Worm (Caenorhabditis elegans) whole organism, late embryonic: Measurements from ENCODE around the gene twk-48.

Source experiments
- F13H6.1 ChIP-seq: sonication (generic microtip); optimal IDR thresholded peaks from 2 replicates; lab custom pipeline; 2016; ENCODE audit warnings: missing genetic modification characterization, missing compliant biosample characterization
- K02D7.2 ChIP-seq: sonication (generic microtip); optimal IDR thresholded peaks from 2 replicates; lab custom pipeline; 2017; ENCODE audit warnings: mild to moderate bottlenecking, missing genetic modification characterization, missing compliant biosample characterization
- K09A11.1 ChIP-seq: sonication (generic microtip); optimal IDR thresholded peaks from 2 replicates; lab custom pipeline; 2017; ENCODE audit warnings: antibody characterized with exemption, mild to moderate bottlenecking, missing genetic modification characterization, missing compliant biosample characterization; ENCODE audit not compliant: insufficient read depth
- T23F11.4 ChIP-seq: fragments of 200-800 bp; sonication (Bioruptor generic); optimal IDR thresholded peaks from 2 replicates; lab custom pipeline; 2018; ENCODE audit warnings: mild to moderate bottlenecking, missing genetic modification characterization, missing compliant biosample characterization
- Y22D7AL.16 ChIP-seq: sonication (generic microtip); optimal IDR thresholded peaks from 2 replicates; lab custom pipeline; 2016; ENCODE audit warnings: missing genetic modification characterization, missing compliant biosample characterization
- ama-1 ChIP-seq: fragments of 150-350 bp; optimal IDR thresholded peaks from 2 replicates; lab custom pipeline; 2014
- ceh-14 ChIP-seq: sonication (generic microtip); optimal IDR thresholded peaks from 2 replicates; lab custom pipeline; 2016; ENCODE audit warnings: missing genotype, missing genetic modification characterization, missing compliant biosample characterization
- ceh-2 ChIP-seq: sonication (generic microtip); optimal IDR thresholded peaks from 2 replicates; lab custom pipeline; 2016; ENCODE audit warnings: missing genotype, missing genetic modification characterization, missing compliant biosample characterization
- ceh-22 ChIP-seq: sonication (generic microtip); optimal IDR thresholded peaks from 2 replicates; lab custom pipeline; 2017; ENCODE audit warnings: missing biosample characterization, missing genetic modification characterization
- ceh-24 ChIP-seq: sonication (generic microtip); optimal IDR thresholded peaks from 2 replicates; lab custom pipeline; 2016; ENCODE audit warnings: mild to moderate bottlenecking, missing genetic modification characterization, missing compliant biosample characterization
- ceh-30 ChIP-seq: fragments of 150-350 bp; optimal IDR thresholded peaks from 2 replicates; lab custom pipeline; 2014; ENCODE audit warnings: missing biosample characterization, missing genetic modification characterization
- ceh-34 ChIP-seq: sonication (generic microtip); optimal IDR thresholded peaks from 2 replicates; lab custom pipeline; 2016; ENCODE audit warnings: mild to moderate bottlenecking, missing genetic modification characterization, missing compliant biosample characterization
- ceh-45 ChIP-seq: fragments of 200-800 bp; sonication (Bioruptor generic); IDR thresholded peaks from 2 replicates; pipeline ENCODE4 v1.3.6; 2022; ENCODE audit warnings: missing genetic modification reagents, missing genetic modification characterization, missing compliant biosample characterization
- che-1 ChIP-seq: sonication (generic microtip); optimal IDR thresholded peaks from 2 replicates; lab custom pipeline; 2016; ENCODE audit warnings: mild to moderate bottlenecking, missing genetic modification characterization, missing compliant biosample characterization
- elt-2 ChIP-seq: sonication (generic microtip); optimal IDR thresholded peaks from 2 replicates; lab custom pipeline; 2016; ENCODE audit warnings: missing genetic modification reagents, missing genetic modification characterization, missing compliant biosample characterization
- elt-4 ChIP-seq: sonication (generic microtip); optimal IDR thresholded peaks from 2 replicates; lab custom pipeline; 2016; ENCODE audit warnings: missing genetic modification characterization, missing compliant biosample characterization
- ets-4 ChIP-seq: sonication (generic microtip); optimal IDR thresholded peaks from 2 replicates; lab custom pipeline; 2016; ENCODE audit warnings: missing genetic modification characterization, missing compliant biosample characterization
- eyg-1 ChIP-seq: sonication (generic microtip); optimal IDR thresholded peaks from 2 replicates; lab custom pipeline; 2016; ENCODE audit warnings: missing genotype, missing genetic modification characterization, missing compliant biosample characterization
- fax-1 ChIP-seq: sonication (generic microtip); optimal IDR thresholded peaks from 2 replicates; lab custom pipeline; 2016; ENCODE audit warnings: missing genotype, missing genetic modification characterization, missing compliant biosample characterization
- fkh-10 ChIP-seq: fragments of 150-350 bp; optimal IDR thresholded peaks from 2 replicates; lab custom pipeline; 2014; ENCODE audit warnings: missing biosample characterization, missing genetic modification reagents, missing genetic modification characterization
- fkh-6 ChIP-seq: sonication (generic microtip); optimal IDR thresholded peaks from 2 replicates; lab custom pipeline; 2016; ENCODE audit warnings: missing genetic modification characterization, missing compliant biosample characterization
- hlh-13 ChIP-seq: fragments of 200-800 bp; sonication (Bioruptor generic); optimal IDR thresholded peaks from 2 replicates; lab custom pipeline; 2018; ENCODE audit warnings: mild to moderate bottlenecking, missing genetic modification characterization, missing compliant biosample characterization
- hlh-15 ChIP-seq: sonication (generic microtip); optimal IDR thresholded peaks from 2 replicates; lab custom pipeline; 2016; ENCODE audit warnings: missing genetic modification characterization, missing compliant biosample characterization
- hlh-30 ChIP-seq: sonication (generic microtip); optimal IDR thresholded peaks from 2 replicates; lab custom pipeline; 2017; ENCODE audit warnings: antibody characterized with exemption, missing genetic modification characterization, missing compliant biosample characterization; ENCODE audit not compliant: insufficient read depth
- hlh-6 ChIP-seq: sonication (generic microtip); optimal IDR thresholded peaks from 2 replicates; lab custom pipeline; 2016; ENCODE audit warnings: missing genotype, missing genetic modification characterization, missing compliant biosample characterization
- madf-2 ChIP-seq: sonication (generic microtip); optimal IDR thresholded peaks from 2 replicates; lab custom pipeline; 2017; ENCODE audit warnings: missing genetic modification characterization, missing compliant biosample characterization
- nfya-1 ChIP-seq: sonication (generic microtip); optimal IDR thresholded peaks from 2 replicates; lab custom pipeline; 2017; ENCODE audit warnings: missing genetic modification characterization, mild to moderate bottlenecking, missing compliant biosample characterization, antibody characterized with exemption, moderate library complexity
- nhr-11 ChIP-seq: fragments of 150-350 bp; optimal IDR thresholded peaks from 2 replicates; lab custom pipeline; 2014; ENCODE audit warnings: missing biosample characterization, missing genetic modification characterization
- odd-2 ChIP-seq: sonication (generic microtip); optimal IDR thresholded peaks from 2 replicates; lab custom pipeline; 2017; ENCODE audit warnings: antibody characterized with exemption, mild to moderate bottlenecking, missing genetic modification characterization, missing compliant biosample characterization
- pag-3 ChIP-seq: sonication (generic microtip); optimal IDR thresholded peaks from 2 replicates; lab custom pipeline; 2016; ENCODE audit warnings: missing compliant biosample characterization, missing genetic modification characterization, borderline replicate concordance
- pat-9 ChIP-seq: fragments of 200-800 bp; sonication (Bioruptor generic); optimal IDR thresholded peaks from 2 replicates; lab custom pipeline; 2018; ENCODE audit warnings: mild to moderate bottlenecking, missing genetic modification characterization, moderate library complexity, missing compliant biosample characterization
- pax-1 ChIP-seq: fragments of 150-350 bp; optimal IDR thresholded peaks from 2 replicates; lab custom pipeline; 2014; ENCODE audit warnings: missing biosample characterization, missing genetic modification characterization
- pros-1 ChIP-seq: fragments of 150-350 bp; optimal IDR thresholded peaks from 2 replicates; lab custom pipeline; 2014; ENCODE audit warnings: missing biosample characterization, missing genetic modification reagents, missing genetic modification characterization
- sox-2 ChIP-seq: fragments of 200-800 bp; sonication (Bioruptor generic); IDR thresholded peaks from 2 replicates; pipeline ENCODE4 v1.3.6; 2022; ENCODE audit warnings: missing genetic modification reagents, missing genetic modification characterization, missing compliant biosample characterization
- sox-4 ChIP-seq: sonication (generic microtip); optimal IDR thresholded peaks from 2 replicates; lab custom pipeline; 2017; ENCODE audit warnings: mild to moderate bottlenecking, missing genetic modification characterization, inconsistent platforms, missing compliant biosample characterization
- tbx-7 ChIP-seq: sonication (generic microtip); optimal IDR thresholded peaks from 2 replicates; lab custom pipeline; 2016; ENCODE audit warnings: missing genotype, missing genetic modification characterization, missing compliant biosample characterization
- ttx-3 ChIP-seq: sonication (generic microtip); optimal IDR thresholded peaks from 2 replicates; lab custom pipeline; 2016; ENCODE audit warnings: missing genetic modification reagents, missing genetic modification characterization, missing compliant biosample characterization
- unc-42 ChIP-seq: sonication (generic microtip); optimal IDR thresholded peaks from 2 replicates; lab custom pipeline; 2016; ENCODE audit warnings: missing genotype, missing genetic modification characterization, missing compliant biosample characterization
- unc-55 ChIP-seq: sonication (generic microtip); optimal IDR thresholded peaks from 2 replicates; lab custom pipeline; 2017; ENCODE audit warnings: missing biosample characterization, missing genetic modification reagents, missing genetic modification characterization
- unc-86 ChIP-seq: sonication (generic microtip); optimal IDR thresholded peaks from 2 replicates; lab custom pipeline; 2016; ENCODE audit warnings: missing genetic modification characterization, missing compliant biosample characterization
- zip-5 ChIP-seq: sonication (generic microtip); optimal IDR thresholded peaks from 2 replicates; lab custom pipeline; 2016; ENCODE audit warnings: missing genetic modification characterization, missing compliant biosample characterization

Gene twk-48

ce11 chrIII:9876951-9877350 is 16.4 kb downstream of the twk-48 start, which contains the start of gene ZK757.10:
Gene ZK757.10, plus strand, starts transcription at chrIII:9877251.
- TF ChIP-seq pros-1 (tag; lab: Kevin White, UChicago): no peak

DNA sequence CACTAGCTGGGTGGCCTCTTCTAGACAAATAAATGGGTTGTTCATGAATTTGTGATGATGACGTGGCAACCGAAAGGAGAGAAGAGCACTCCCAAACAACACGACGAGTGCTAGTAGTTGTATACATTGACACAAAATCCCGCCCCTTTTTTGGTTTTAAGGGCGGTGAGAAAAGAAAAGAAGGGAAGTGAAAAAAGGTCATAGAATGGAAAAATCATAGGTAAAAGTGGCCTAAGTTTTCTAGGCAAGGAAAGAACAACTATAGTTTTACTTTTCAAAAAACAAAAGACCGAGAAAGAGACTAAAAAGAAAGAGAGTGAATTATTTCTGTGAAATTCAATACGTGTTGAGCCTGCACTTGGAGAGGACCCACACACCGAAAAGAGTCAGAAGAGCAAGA is 18.3 kb downstream of the twk-48 start, which contains the start of gene ZK757.2:
Gene ZK757.2 (minus strand): TSS at position 101 of the 400 bp plus-strand sequence.
- TF ChIP-seq ttx-3 (tag; lab: Kevin White, UChicago) (no peak), unc-55 (GFP tag; lab: Kevin White, UChicago) (no peak), ceh-34 (peak; percentile 57), ama-1 (lab: Kevin White, UChicago) (no peak), pax-1 (tag; lab: Kevin White, UChicago) (no peak), Y22D7AL.16 (tag; lab: Kevin White, UChicago) (no peak), nhr-11 (no peak), K09A11.1 (tag; lab: Kevin White, UChicago) (no peak)
- TF ChIP-seq, all 69 proteins: peak for 1

ce11 chrIII:9885609-9886008 is 25.1 kb downstream of the twk-48 start:
- TF ChIP-seq hlh-15 (tag; lab: Kevin White, UChicago): no peak
- TF ChIP-seq ama-1 (lab: Kevin White, UChicago): no peak
- no peak for TF ChIP-seq ceh-24
- TF ChIP-seq pax-1 (tag; lab: Kevin White, UChicago): no peak
- TF ChIP-seq elt-2 (tag; lab: Kevin White, UChicago): no peak
- no peak for TF ChIP-seq ceh-30 (tag; lab: Kevin White, UChicago)
- TF ChIP-seq fkh-10: no peak
- TF ChIP-seq nhr-11: no peak
- no peak for TF ChIP-seq hlh-13
- no peak for TF ChIP-seq Y22D7AL.16 (tag; lab: Kevin White, UChicago)
- TF ChIP-seq elt-4: no peak
- TF ChIP-seq sox-4 (tag; lab: Kevin White, UChicago): no peak
- TF ChIP-seq che-1 (tag; lab: Kevin White, UChicago): no peak
- TF ChIP-seq hlh-30 (tag; lab: Kevin White, UChicago): no peak
- TF ChIP-seq zip-5: no peak
- TF ChIP-seq ceh-22: no peak
- no peak for TF ChIP-seq pag-3 (tag; lab: Kevin White, UChicago)
- TF ChIP-seq madf-2 (tag; lab: Kevin White, UChicago): no peak

ce11 chrIII:9886323-9886722 is 25.8 kb downstream of the twk-48 start:
- TF ChIP-seq ceh-2 (tag; lab: Kevin White, UChicago) (no peak), unc-42 (tag; lab: Kevin White, UChicago) (peak; percentile 82)

DNA sequence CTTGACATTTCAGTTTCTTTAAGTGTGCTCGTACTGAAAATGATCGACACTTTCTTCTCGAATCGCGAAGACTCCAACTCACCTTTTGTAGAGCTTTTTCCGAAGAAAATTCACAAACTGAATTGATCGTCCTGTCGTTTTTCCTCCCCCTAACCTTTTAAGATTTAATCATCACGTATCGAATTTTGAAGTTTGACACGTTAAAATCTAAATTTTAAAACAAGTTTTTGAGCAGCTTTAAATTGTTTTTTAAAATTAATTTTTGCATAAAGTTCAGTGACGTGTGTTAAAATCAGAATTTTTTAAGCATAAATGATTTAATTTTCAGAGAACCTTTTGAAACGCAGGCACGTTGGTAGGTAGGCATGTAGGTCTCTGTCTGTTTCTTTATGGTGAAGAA is 30.8 kb downstream of the twk-48 start, which contains the start of gene alg-4:
Gene alg-4 (minus strand): TSS at position 101 of the 400 bp plus-strand sequence.
- TF ChIP-seq T23F11.4 (no peak), fax-1 (no peak), tbx-7 (no peak), nfya-1 (no peak), ceh-22 (no peak), nhr-11 (no peak), ceh-14 (no peak), unc-55 (GFP tag; lab: Kevin White, UChicago) (no peak), elt-2 (tag; lab: Kevin White, UChicago) (no peak), elt-4 (no peak), ama-1 (lab: Kevin White, UChicago) (no peak), fkh-6 (tag; lab: Kevin White, UChicago) (no peak), zip-5 (no peak), eyg-1 (no peak), ceh-45 (no peak), hlh-30 (tag; lab: Kevin White, UChicago) (no peak), che-1 (tag; lab: Kevin White, UChicago) (no peak)

- TF ChIP-seq unc-42 (tag; lab: Kevin White, UChicago): no peak
- no peak for TF ChIP-seq elt-2 (tag; lab: Kevin White, UChicago)
- no peak for TF ChIP-seq hlh-6
- no peak for TF ChIP-seq tbx-7
- TF ChIP-seq madf-2 (tag; lab: Kevin White, UChicago): no peak
- no peak for TF ChIP-seq odd-2 (tag; lab: Kevin White, UChicago)
- TF ChIP-seq F13H6.1: no peak
- no peak for TF ChIP-seq sox-2
- no peak for TF ChIP-seq unc-86 (tag; lab: Kevin White, UChicago)
- TF ChIP-seq K02D7.2: no peak
- TF ChIP-seq nhr-11: no peak
- TF ChIP-seq elt-4: no peak
- no peak for TF ChIP-seq pat-9
- TF ChIP-seq hlh-15 (tag; lab: Kevin White, UChicago): no peak
- TF ChIP-seq ets-4 (tag; lab: Kevin White, UChicago): no peak
Observed at ce11 chrIII:9892855-9893254, 32.3 kb downstream of the twk-48 start, which contains the start of gene mam-7. Gene mam-7, plus strand, starts transcription at chrIII:9893155.
